Worm (Caenorhabditis elegans) whole organism, late embryonic: ENCODE data around the gene sma-4.

ENCODE experiments used
- ama-1 ChIP-seq: fragments of 150-350 bp; optimal IDR thresholded peaks from 2 replicates; lab custom pipeline; 2014
- nfya-1 ChIP-seq: sonication (generic microtip); optimal IDR thresholded peaks from 2 replicates; lab custom pipeline; 2017; ENCODE audit warnings: missing genetic modification characterization, mild to moderate bottlenecking, missing compliant biosample characterization, antibody characterized with exemption, moderate library complexity
- ttx-3 ChIP-seq: sonication (generic microtip); optimal IDR thresholded peaks from 2 replicates; lab custom pipeline; 2016; ENCODE audit warnings: missing genetic modification reagents, missing genetic modification characterization, missing compliant biosample characterization

DNA sequence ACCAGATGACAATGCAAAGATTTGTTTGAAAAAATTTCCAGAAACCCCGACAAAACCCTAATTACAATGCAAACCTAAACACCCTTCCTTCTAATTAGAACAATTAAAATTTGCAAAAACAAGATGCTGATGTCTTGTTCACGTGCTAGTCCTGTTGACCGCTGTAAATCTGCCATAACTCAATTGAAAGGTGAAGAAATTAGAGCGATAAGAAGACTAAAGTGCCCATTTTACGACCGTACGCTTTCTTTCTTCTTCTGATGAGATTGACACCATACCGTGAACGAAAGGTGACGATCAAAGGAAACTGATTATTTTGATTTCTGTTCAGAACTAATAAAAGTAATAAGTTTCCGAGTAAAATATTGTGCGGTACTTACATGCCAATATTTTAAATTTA lies 2.5 kb upstream of the sma-4 start:
- TF ChIP-seq ama-1 (lab: Kevin White, UChicago) (no peak), ttx-3 (no peak), nfya-1 (tag; lab: Kevin White, UChicago) (no peak)
